Fruit fly (Drosophila melanogaster): Measurements from ENCODE around the gene Acbp2.

Gene Acbp2

DNA sequence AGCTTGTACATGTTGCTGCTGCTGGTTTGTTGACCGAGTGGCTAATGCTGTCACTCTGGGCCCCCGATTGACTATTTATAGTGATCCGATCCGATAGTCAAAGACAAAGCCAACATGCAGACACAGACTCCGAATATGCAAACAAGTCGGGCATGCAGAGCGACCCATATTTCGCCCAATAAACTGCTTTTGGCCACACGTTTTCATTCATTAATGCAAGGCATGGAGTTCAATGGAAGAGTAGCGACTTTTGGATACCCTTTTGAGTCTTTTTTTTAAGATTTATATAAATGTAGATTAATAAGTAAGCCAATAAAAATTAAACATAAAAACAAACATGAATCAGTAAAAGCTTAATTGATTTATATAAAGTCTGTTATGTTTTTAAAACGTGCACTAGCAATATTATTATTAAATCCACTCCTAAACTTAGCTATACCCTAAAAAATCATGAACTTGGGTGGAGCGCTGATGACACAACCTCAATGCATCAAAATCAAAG is 45.1 kb upstream of the Acbp2 start, which contains the start of gene Cpr65Ea (continued):
- TF ChIP-seq p53 (GFP tag; optimal IDR thresholded peaks at IDR 0.05) (no peak), zen (tag; optimal IDR thresholded peaks at IDR 0.05) (no peak), NC2α (GFP tag; optimal IDR thresholded peaks at IDR 0.05) (no peak), Sry-β (GFP tag; optimal IDR thresholded peaks at IDR 0.05) (no peak), E2f2 (GFP tag; IDR thresholded peaks at IDR 0.05) (peak; percentile 23; the same call in 1 of the 2 replicates), Asciz (GFP tag; optimal IDR thresholded peaks at IDR 0.05) (peak; percentile 24), unpg (GFP tag; optimal IDR thresholded peaks at IDR 0.05) (peak; percentile 23), jing (GFP tag; optimal IDR thresholded peaks at IDR 0.05) (no peak), CG31441 (GFP tag; IDR thresholded peaks at IDR 0.05) (peak; percentile 23; the same call in 1 of the 2 replicates), Poxn (GFP tag; IDR thresholded peaks at IDR 0.05) (no peak), Nf-YB (GFP tag; optimal IDR thresholded peaks at IDR 0.05) (no peak), Hr3 (GFP tag; optimal IDR thresholded peaks at IDR 0.05) (no peak), CG2678 (tag; optimal IDR thresholded peaks at IDR 0.05) (peak; percentile 52), corto (GFP tag; optimal IDR thresholded peaks at IDR 0.05) (no peak), Hey (tag; optimal IDR thresholded peaks at IDR 0.05) (no peak), CG4328 (GFP tag; optimal IDR thresholded peaks at IDR 0.05) (no peak), Lpt (GFP tag; optimal IDR thresholded peaks at IDR 0.05) (no peak), CG13894 (tag; optimal IDR thresholded peaks at IDR 0.05) (no peak), luna (GFP tag; optimal IDR thresholded peaks at IDR 0.05) (no peak), sob (GFP tag; IDR thresholded peaks at IDR 0.05) (no peak), Myb (GFP tag; optimal IDR thresholded peaks at IDR 0.05) (no peak), CG10565 (GFP tag; optimal IDR thresholded peaks at IDR 0.05) (no peak), CG10431 (GFP tag; optimal IDR thresholded peaks at IDR 0.05) (no peak), Mad (GFP tag; optimal IDR thresholded peaks at IDR 0.05) (no peak), pzg (GFP tag; optimal IDR thresholded peaks at IDR 0.05) (no peak), prd (optimal IDR thresholded peaks at IDR 0.05) (no peak), prd (GFP tag; IDR thresholded peaks at IDR 0.05) (no peak), CkIIα-i1 (GFP tag; IDR thresholded peaks at IDR 0.05) (no peak), Atf3 (GFP tag; optimal IDR thresholded peaks at IDR 0.05) (no peak), HLH54F (GFP tag; optimal IDR thresholded peaks at IDR 0.05) (no peak), phol (tag; optimal IDR thresholded peaks at IDR 0.05) (peak; percentile 16), CG4707 (GFP tag; optimal IDR thresholded peaks at IDR 0.05) (no peak), CG1603 (tag; optimal IDR thresholded peaks at IDR 0.05) (no peak), CG14667 (GFP tag; IDR thresholded peaks at IDR 0.05) (no peak), ash1 (GFP tag; optimal IDR thresholded peaks at IDR 0.05) (no peak), CG7839 (tag; optimal IDR thresholded peaks at IDR 0.05) (peak; percentile 41), Hr51 (GFP tag; optimal IDR thresholded peaks at IDR 0.05) (peak in 1 of 2 experiments; percentile 76), CG11504 (tag; optimal IDR thresholded peaks at IDR 0.05) (peak; percentile 68), CG9609 (GFP tag; optimal IDR thresholded peaks at IDR 0.05) (no peak), Trl (optimal IDR thresholded peaks at IDR 0.05) (no peak), Trl (GFP tag; optimal IDR thresholded peaks at IDR 0.05) (no peak), dan (GFP tag; IDR thresholded peaks at IDR 0.05) (no peak), Xbp1 (GFP tag; optimal IDR thresholded peaks at IDR 0.05) (no peak), Scr (GFP tag; IDR thresholded peaks at IDR 0.05; ENCODE audit: partially characterized antibody) (no peak), CG43689 (GFP tag; IDR thresholded peaks at IDR 0.05) (no peak), emc (GFP tag; optimal IDR thresholded peaks at IDR 0.05) (no peak), yki (optimal IDR thresholded peaks at IDR 0.05) (no peak), CG1602 (GFP tag; optimal IDR thresholded peaks at IDR 0.05) (no peak), row (GFP tag; IDR thresholded peaks at IDR 0.05) (peak; percentile 56), CG42726 (GFP tag; IDR thresholded peaks at IDR 0.05; ENCODE audit: partially characterized antibody) (no peak), cg (GFP tag; optimal IDR thresholded peaks at IDR 0.05) (no peak), Nf-YA (GFP tag; IDR thresholded peaks at IDR 0.05) (0 out of 2 replicates have a peak, but pooled peaks have one; percentile 13)
